Worm (Caenorhabditis elegans): ENCODE data around the gene Y39A3A.4.

DNA sequence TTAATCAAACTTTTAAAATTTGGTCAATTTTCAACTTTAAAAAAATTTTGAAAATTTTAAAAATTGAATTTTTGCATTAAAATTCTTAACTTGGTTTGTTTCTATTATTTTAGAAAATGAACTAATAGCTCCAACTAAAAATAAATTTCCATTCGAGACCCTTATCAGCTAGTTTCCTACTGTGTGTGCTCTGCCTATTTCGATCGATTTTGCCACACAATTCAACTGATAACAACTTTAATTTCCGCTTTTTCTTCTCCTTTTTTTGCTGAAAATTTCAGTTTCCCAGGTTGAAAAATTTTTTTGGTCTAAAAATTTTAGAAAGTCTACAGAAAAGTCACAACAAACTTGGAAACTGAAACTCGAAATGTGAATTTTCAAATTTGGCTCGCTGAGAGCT is 15.0 kb upstream of the Y39A3A.4 start:
- TF ChIP-seq ztf-23 (GFP tag; IDR thresholded peaks at IDR 0.05) (no peak), T22C8.4 (GFP tag; IDR thresholded peaks at IDR 0.05) (no peak), flt-1 (GFP tag; IDR thresholded peaks at IDR 0.05) (no peak)
